Fruit fly (Drosophila melanogaster) whole organism, pupa: ENCODE data around the gene Trxr1.

Experiments used
- CG12605 ChIP-seq: fragments of 200-800 bp; sonication (Bioruptor generic); IDR thresholded peaks from 2 replicates; pipeline ENCODE4 v1.3.6; 2022; ENCODE audit warnings: missing biosample characterization, missing genetic modification characterization
- CG13204 ChIP-seq: fragments of 200-800 bp; sonication (Bioruptor generic); optimal IDR thresholded peaks from 2 replicates; lab custom pipeline; 2018; ENCODE audit warnings: missing biosample characterization, mild to moderate bottlenecking, missing genetic modification characterization, moderate library complexity
- CG15710 ChIP-seq: fragments of 200-800 bp; sonication (Bioruptor generic); optimal IDR thresholded peaks from 2 replicates; lab custom pipeline; 2018; ENCODE audit warnings: missing biosample characterization, mild to moderate bottlenecking, missing genetic modification characterization, moderate library complexity
- CG17806 ChIP-seq: fragments of 200-800 bp; sonication (Bioruptor generic); optimal IDR thresholded peaks from 2 replicates; lab custom pipeline; 2018; ENCODE audit warnings: missing biosample characterization, mild to moderate bottlenecking, missing genetic modification characterization, moderate library complexity
- CG32121 ChIP-seq: fragments of 200-800 bp; sonication (Bioruptor generic); IDR thresholded peaks from 2 replicates; pipeline ENCODE4 v1.3.6; 2022; ENCODE audit warnings: missing biosample characterization, missing genetic modification characterization
- CG34367 ChIP-seq: fragments of 200-800 bp; sonication (Bioruptor generic); optimal IDR thresholded peaks from 2 replicates; lab custom pipeline; 2018; ENCODE audit warnings: missing biosample characterization, mild to moderate bottlenecking, missing genetic modification characterization
- CG4496 ChIP-seq: fragments of 200-800 bp; sonication (Bioruptor generic); IDR thresholded peaks from 3 replicates; pipeline ENCODE4 v1.3.6; 2022; ENCODE audit warnings: missing biosample characterization, missing genetic modification characterization
- CG8159 ChIP-seq: fragments of 200-800 bp; sonication (Bioruptor generic); optimal IDR thresholded peaks from 3 replicates; lab custom pipeline; 2018; ENCODE audit warnings: missing biosample characterization, mild to moderate bottlenecking, missing genetic modification characterization, moderate library complexity
- EcR ChIP-seq: fragments of 200-800 bp; sonication (Bioruptor generic); optimal IDR thresholded peaks from 3 replicates; lab custom pipeline; 2019; ENCODE audit warnings: missing biosample characterization, missing genetic modification characterization, mild to moderate bottlenecking, moderate library complexity, missing genetic modification reagents
- Pif1B ChIP-seq: fragments of 200-800 bp; sonication (Bioruptor generic); optimal IDR thresholded peaks from 3 replicates; lab custom pipeline; 2016; ENCODE audit warnings: missing biosample characterization, missing genetic modification characterization
- Snoo ChIP-seq: fragments of 200-800 bp; sonication (Bioruptor generic); optimal IDR thresholded peaks from 3 replicates; lab custom pipeline; 2017; ENCODE audit warnings: missing biosample characterization, mild to moderate bottlenecking, missing genetic modification characterization, inconsistent platforms
- fd96Ca ChIP-seq: fragments of 200-800 bp; sonication (Bioruptor generic); IDR thresholded peaks from 3 replicates; pipeline ENCODE4 v1.3.6; 2022; ENCODE audit warnings: missing biosample characterization, missing genetic modification characterization
- rn ChIP-seq: fragments of 200-800 bp; sonication (Bioruptor generic); IDR thresholded peaks from 2 replicates; pipeline ENCODE4 v1.3.6; 2022; ENCODE audit warnings: missing biosample characterization, missing genetic modification characterization

dm6 chrX:8243251-8243650 lies 923 bp downstream of the Trxr1 start:
- no peak for TF ChIP-seq Pif1B (GFP tag; lab: Kevin White, UChicago)
- TF ChIP-seq rn, result no peak
- TF ChIP-seq CG32121 (GFP tag; lab: Robert Waterston, UW), result no peak
- no peak for TF ChIP-seq CG34367 (tag; lab: Kevin White, UChicago)
- no peak for TF ChIP-seq EcR (GFP tag; lab: Kevin White, UChicago)
- no peak for TF ChIP-seq CG12605 (GFP tag; lab: Robert Waterston, UW)
- TF ChIP-seq Snoo, result no peak
- TF ChIP-seq CG15710 (tag; lab: Kevin White, UChicago), result no peak
- no peak for TF ChIP-seq CG4496 (GFP tag; lab: Robert Waterston, UW)
- no peak for TF ChIP-seq fd96Ca (GFP tag; lab: Robert Waterston, UW)
- no peak for TF ChIP-seq CG8159
- no peak for TF ChIP-seq CG17806 (tag; lab: Kevin White, UChicago)
- TF ChIP-seq CG13204 (GFP tag; lab: Kevin White, UChicago), result no peak
